Worm (Caenorhabditis elegans) whole organism, L2 larva: ENCODE data around the gene F09A5.2.
A peak's percentile ranks its signal among the peaks of the same experiment; 100 is the strongest.

Experiments
- C34F6.9 ChIP-seq: fragments of 150-350 bp; optimal IDR thresholded peaks from 2 replicates; lab custom pipeline; 2014; ENCODE audit warnings: missing biosample characterization, missing genetic modification characterization
- F13H6.1 ChIP-seq: sonication (generic microtip); optimal IDR thresholded peaks from 2 replicates; lab custom pipeline; 2016; ENCODE audit warnings: missing genetic modification characterization, missing compliant biosample characterization
- R02D3.7 ChIP-seq: fragments of 150-350 bp; optimal IDR thresholded peaks from 2 replicates; lab custom pipeline; 2014; ENCODE audit warnings: missing biosample characterization, missing genetic modification characterization
- Y55F3AM.14 ChIP-seq: fragments of 200-800 bp; sonication (Bioruptor generic); optimal IDR thresholded peaks from 2 replicates; lab custom pipeline; 2018; ENCODE audit warnings: mild to moderate bottlenecking, missing genetic modification characterization, missing compliant biosample characterization
- ZK546.5 ChIP-seq: sonication (generic microtip); optimal IDR thresholded peaks from 2 replicates; lab custom pipeline; 2017; ENCODE audit warnings: missing biosample characterization, missing genetic modification characterization
- blmp-1 ChIP-seq: sonication (generic microtip); optimal IDR thresholded peaks from 2 replicates; lab custom pipeline; 2017; ENCODE audit warnings: missing genetic modification characterization, mild to moderate bottlenecking, missing compliant biosample characterization, antibody characterized with exemption, moderate library complexity; ENCODE audit not compliant: insufficient read depth
- ceh-16 ChIP-seq: fragments of 150-350 bp; optimal IDR thresholded peaks from 2 replicates; lab custom pipeline; 2014; ENCODE audit warnings: missing biosample characterization, missing genetic modification characterization
- ceh-82 ChIP-seq: fragments of 150-350 bp; optimal IDR thresholded peaks from 2 replicates; lab custom pipeline; 2014; ENCODE audit warnings: missing biosample characterization, missing genetic modification characterization
- crh-2 ChIP-seq: sonication (generic microtip); optimal IDR thresholded peaks from 2 replicates; lab custom pipeline; 2017; ENCODE audit warnings: missing biosample characterization, missing genetic modification characterization
- dmd-4 ChIP-seq: sonication (generic microtip); optimal IDR thresholded peaks from 2 replicates; lab custom pipeline; 2017; ENCODE audit warnings: missing biosample characterization, missing genetic modification characterization
- elt-1 ChIP-seq: fragments of 150-350 bp; optimal IDR thresholded peaks from 2 replicates; lab custom pipeline; 2014; ENCODE audit warnings: missing biosample characterization, missing genetic modification characterization
- elt-3 ChIP-seq: sonication (generic microtip); optimal IDR thresholded peaks from 2 replicates; lab custom pipeline; 2017; ENCODE audit warnings: missing biosample characterization, missing genetic modification characterization
- fos-1 ChIP-seq: fragments of 150-350 bp; optimal IDR thresholded peaks from 2 replicates; lab custom pipeline; 2014; ENCODE audit warnings: missing biosample characterization, missing genetic modification characterization
- gmeb-1 ChIP-seq: fragments of 150-350 bp; optimal IDR thresholded peaks from 2 replicates; lab custom pipeline; 2014; ENCODE audit warnings: missing biosample characterization, missing genetic modification characterization
- lin-11 ChIP-seq: fragments of 150-350 bp; sonication (generic microtip); optimal IDR thresholded peaks from 2 replicates; lab custom pipeline; 2014; ENCODE audit warnings: missing biosample characterization, missing genetic modification characterization, inconsistent platforms, mixed read lengths
- lin-13 ChIP-seq: fragments of 150-350 bp; optimal IDR thresholded peaks from 2 replicates; lab custom pipeline; 2014; ENCODE audit warnings: missing biosample characterization, missing genetic modification reagents, missing genetic modification characterization
- lin-39 ChIP-seq: fragments of 150-350 bp; optimal IDR thresholded peaks from 2 replicates; lab custom pipeline; 2014; ENCODE audit warnings: missing biosample characterization, missing genetic modification reagents, missing genetic modification characterization
- lsy-2 ChIP-seq, 2 experiments: fragments of 150-350 bp in 1 of 2; sonication (generic microtip) in 1 of 2; optimal IDR thresholded peaks; 2 replicates each; lab custom pipeline; 2014 to 2017; ENCODE audit warnings: missing biosample characterization in 2 of 2, missing genetic modification characterization in 2 of 2
- mab-5 ChIP-seq: fragments of 150-350 bp; optimal IDR thresholded peaks from 2 replicates; lab custom pipeline; 2014; ENCODE audit warnings: missing biosample characterization, missing genetic modification characterization
- mdl-1 ChIP-seq, 2 experiments: fragments of 150-350 bp in 1 of 2; sonication (generic microtip) in 1 of 2; optimal IDR thresholded peaks; 2 replicates each; lab custom pipeline; 2017; ENCODE audit warnings: missing biosample characterization in 2 of 2, missing genetic modification characterization in 2 of 2
- nhr-10 ChIP-seq: sonication (generic microtip); optimal IDR thresholded peaks from 2 replicates; lab custom pipeline; 2017; ENCODE audit warnings: missing biosample characterization, missing genetic modification characterization
- nhr-12 ChIP-seq: fragments of 150-350 bp; optimal IDR thresholded peaks from 2 replicates; lab custom pipeline; 2014; ENCODE audit warnings: missing biosample characterization, missing genetic modification characterization
- nhr-129 ChIP-seq: fragments of 150-350 bp; optimal IDR thresholded peaks from 2 replicates; lab custom pipeline; 2014; ENCODE audit warnings: missing biosample characterization, missing genetic modification characterization
- nhr-21 ChIP-seq: fragments of 150-350 bp; optimal IDR thresholded peaks from 2 replicates; lab custom pipeline; 2014; ENCODE audit warnings: missing biosample characterization, missing genetic modification characterization
- nhr-23 ChIP-seq: fragments of 150-350 bp; optimal IDR thresholded peaks from 2 replicates; lab custom pipeline; 2014; ENCODE audit warnings: missing biosample characterization, missing genetic modification reagents, missing genetic modification characterization
- nhr-237 ChIP-seq: fragments of 150-350 bp; optimal IDR thresholded peaks from 2 replicates; lab custom pipeline; 2014; ENCODE audit warnings: missing biosample characterization, missing genetic modification characterization
- nhr-25 ChIP-seq: fragments of 150-350 bp; sonication (generic microtip); optimal IDR thresholded peaks from 3 replicates; lab custom pipeline; 2014; ENCODE audit warnings: missing biosample characterization, missing genetic modification characterization
- nhr-6 ChIP-seq: fragments of 150-350 bp; optimal IDR thresholded peaks from 2 replicates; lab custom pipeline; 2014; ENCODE audit warnings: missing biosample characterization, missing genetic modification characterization
- nhr-77 ChIP-seq: fragments of 150-350 bp; optimal IDR thresholded peaks from 2 replicates; lab custom pipeline; 2014; ENCODE audit warnings: missing biosample characterization, missing genetic modification characterization
- peb-1 ChIP-seq: fragments of 150-350 bp; optimal IDR thresholded peaks from 2 replicates; lab custom pipeline; 2014; ENCODE audit warnings: missing biosample characterization, missing genetic modification characterization
- sem-4 ChIP-seq: fragments of 150-350 bp; optimal IDR thresholded peaks from 2 replicates; lab custom pipeline; 2014; ENCODE audit warnings: missing biosample characterization, missing genetic modification reagents, missing genetic modification characterization
- skn-1 ChIP-seq: sonication (generic microtip); optimal IDR thresholded peaks from 2 replicates; lab custom pipeline; 2017; ENCODE audit warnings: missing biosample characterization, missing genetic modification characterization
- sma-3 ChIP-seq: sonication (generic microtip); optimal IDR thresholded peaks from 2 replicates; lab custom pipeline; 2016; ENCODE audit warnings: missing genetic modification reagents, missing genetic modification characterization, missing compliant biosample characterization
- sma-9 ChIP-seq, 2 experiments: fragments of 150-350 bp in 1 of 2; sonication (generic microtip) in 1 of 2; optimal IDR thresholded peaks; 2 replicates each; lab custom pipeline; 2014 to 2016; ENCODE audit warnings: missing genetic modification characterization in 2 of 2, mild to moderate bottlenecking in 1 of 2, missing biosample characterization in 1 of 2, missing compliant biosample characterization in 1 of 2, missing genetic modification reagents in 1 of 2, moderate library complexity in 1 of 2
- snpc-4 ChIP-seq: fragments of 150-350 bp; optimal IDR thresholded peaks from 2 replicates; lab custom pipeline; 2014; ENCODE audit warnings: missing biosample characterization, missing genetic modification characterization
- unc-39 ChIP-seq: fragments of 150-350 bp; optimal IDR thresholded peaks from 2 replicates; lab custom pipeline; 2014; ENCODE audit warnings: missing biosample characterization, missing genetic modification characterization
- unc-62 ChIP-seq: fragments of 150-350 bp; optimal IDR thresholded peaks from 2 replicates; lab custom pipeline; 2014; ENCODE audit warnings: missing biosample characterization, missing genetic modification reagents, missing genetic modification characterization
- ztf-1 ChIP-seq: fragments of 200-800 bp; sonication (Bioruptor generic); conservative IDR thresholded peaks from 2 replicates; pipeline ENCODE4 v1.3.6; 2022; ENCODE audit warnings: missing genetic modification characterization, missing compliant biosample characterization
- ztf-11 ChIP-seq: sonication (generic microtip); optimal IDR thresholded peaks from 2 replicates; lab custom pipeline; 2017; ENCODE audit warnings: missing biosample characterization, missing genetic modification characterization
- ztf-4 ChIP-seq: fragments of 150-350 bp; optimal IDR thresholded peaks from 2 replicates; lab custom pipeline; 2014; ENCODE audit warnings: missing biosample characterization, missing genetic modification characterization

The F09A5.2 gene

DNA sequence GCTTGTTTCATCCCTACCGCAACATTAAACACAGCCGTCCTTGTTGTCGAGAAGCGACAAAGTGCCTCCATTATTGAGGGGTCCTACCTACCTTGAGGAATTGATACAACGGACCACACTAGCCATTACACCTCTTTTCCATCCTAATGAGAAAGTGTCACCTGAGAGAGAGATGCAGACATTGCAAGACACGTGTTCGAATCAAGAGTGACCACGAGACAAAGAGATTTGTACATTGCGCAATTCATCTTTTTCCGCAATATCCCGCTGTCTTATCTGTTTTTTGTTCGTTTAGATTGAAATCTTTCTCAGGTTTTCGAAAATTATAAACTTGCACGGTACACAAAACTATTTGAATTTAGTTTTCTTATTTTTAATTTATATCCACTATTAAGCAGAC lies 34.2 kb downstream of the F09A5.2 start:
- no peak for TF ChIP-seq ceh-82 (tag; lab: Kevin White, UChicago)
- no peak for TF ChIP-seq lin-11
- no peak for TF ChIP-seq nhr-10 (tag; lab: Kevin White, UChicago)
- TF ChIP-seq nhr-77 (tag; lab: Kevin White, UChicago) = no peak
- no peak for TF ChIP-seq nhr-23
- no peak for TF ChIP-seq gmeb-1 (tag; lab: Kevin White, UChicago)
- TF ChIP-seq dmd-4 (tag; lab: Kevin White, UChicago) = no peak
- TF ChIP-seq nhr-21 (tag; lab: Kevin White, UChicago) = peak; percentile 66
- TF ChIP-seq ztf-11 = no peak
- no peak for TF ChIP-seq unc-39
- TF ChIP-seq sem-4 (tag; lab: Kevin White, UChicago) = peak; percentile 57
- TF ChIP-seq sma-3 (GFP tag; lab: Kevin White, UChicago) = no peak
- TF ChIP-seq nhr-6 (tag; lab: Kevin White, UChicago) = peak; percentile 34
- peak; percentile 46 for TF ChIP-seq nhr-25 (tag; lab: Kevin White, UChicago)
- peak; percentile 38 for TF ChIP-seq elt-1 (tag; lab: Kevin White, UChicago)
- peak; percentile 57 to 68 for TF ChIP-seq mdl-1 (tag; optimal IDR thresholded peaks at IDR 0.05; lab: Kevin White, UChicago)
- TF ChIP-seq snpc-4 (tag; lab: Kevin White, UChicago) = no peak
- no peak for TF ChIP-seq ZK546.5
- no peak for TF ChIP-seq lin-39 (tag; lab: Kevin White, UChicago)
- TF ChIP-seq blmp-1 (tag; lab: Kevin White, UChicago) = peak; percentile 1
- TF ChIP-seq nhr-129 (tag; lab: Kevin White, UChicago) = peak; percentile 93
- peak; percentile 48 for TF ChIP-seq F13H6.1 (tag; lab: Kevin White, UChicago)
- no peak for TF ChIP-seq R02D3.7 (tag; lab: Kevin White, UChicago)
- peak; percentile 69 for TF ChIP-seq C34F6.9 (tag; lab: Kevin White, UChicago)
- TF ChIP-seq skn-1 (tag; lab: Kevin White, UChicago) = no peak
- peak; percentile 72 for TF ChIP-seq sma-9 (GFP tag; optimal IDR thresholded peaks at IDR 0.05; lab: Kevin White, UChicago)
- TF ChIP-seq sma-9 (tag; optimal IDR thresholded peaks at IDR 0.05; lab: Kevin White, UChicago) = no peak
- no peak for TF ChIP-seq nhr-12 (tag; lab: Kevin White, UChicago)
- peak; percentile 11 for TF ChIP-seq ztf-4
- no peak for TF ChIP-seq elt-3 (tag; lab: Kevin White, UChicago)
- peak; percentile 17 for TF ChIP-seq crh-2 (tag; lab: Kevin White, UChicago)
- peak in 1 of 2 experiments; percentile 44 for TF ChIP-seq lsy-2 (tag; optimal IDR thresholded peaks at IDR 0.05; lab: Kevin White, UChicago)
- peak; percentile 12 for TF ChIP-seq fos-1 (tag; lab: Kevin White, UChicago)
- TF ChIP-seq lin-13 (GFP tag; lab: Kevin White, UChicago) = no peak
- TF ChIP-seq Y55F3AM.14 (GFP tag; lab: Kevin White, UChicago) = no peak
- no peak for TF ChIP-seq ztf-1

DNA sequence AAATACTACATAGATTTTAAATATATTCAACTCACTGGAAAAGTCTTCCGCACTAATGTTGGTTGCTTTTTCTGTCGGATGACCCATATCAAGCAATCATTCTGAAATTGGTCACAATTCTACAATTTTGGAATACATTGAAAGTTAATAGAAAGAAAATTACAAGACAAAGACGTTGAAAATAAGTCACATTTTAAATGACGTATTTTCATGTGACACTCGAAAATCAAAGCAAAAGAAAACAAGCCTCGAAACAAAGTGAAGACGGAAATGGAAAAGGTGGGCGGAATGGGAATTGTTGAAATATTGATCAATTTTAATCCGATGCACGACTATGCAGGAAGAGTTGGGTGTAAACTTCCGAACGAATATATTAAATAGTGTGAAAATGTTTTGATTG lies 35.1 kb downstream of the F09A5.2 start, which contains the start of gene mob-2:
Gene mob-2 (minus strand): TSS at position 101 of the 400 bp plus-strand sequence.
- TF ChIP-seq nhr-237 (tag; lab: Kevin White, UChicago) = no peak
- no peak for TF ChIP-seq mab-5
- no peak for TF ChIP-seq ceh-16
- TF ChIP-seq F13H6.1 (tag; lab: Kevin White, UChicago) = no peak
- TF ChIP-seq elt-1 (tag; lab: Kevin White, UChicago) = no peak
- TF ChIP-seq nhr-23 = no peak
- TF ChIP-seq, all 48 proteins: peak for 0

DNA sequence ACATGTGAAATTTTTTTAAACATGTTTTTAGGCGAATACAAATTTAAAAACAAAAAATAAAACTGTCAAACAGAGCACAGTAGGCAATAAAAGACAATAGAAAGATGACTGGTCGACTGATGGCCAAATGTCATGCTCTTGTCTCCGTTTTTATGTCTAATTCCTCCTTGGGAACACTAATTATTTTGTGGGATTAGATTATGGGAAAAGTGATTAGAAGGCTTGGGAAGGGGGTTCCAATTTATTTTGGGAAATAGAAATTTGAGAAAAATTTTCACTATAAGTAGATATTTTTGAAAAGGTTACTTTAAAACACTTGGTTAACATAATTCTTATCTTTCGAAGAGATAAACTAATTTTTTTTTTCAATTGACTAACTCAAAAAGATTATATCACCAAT lies 35.9 kb downstream of the F09A5.2 start:
- TF ChIP-seq C34F6.9 (tag; lab: Kevin White, UChicago) = no peak
- TF ChIP-seq nhr-10 (tag; lab: Kevin White, UChicago) = no peak
- no peak for TF ChIP-seq peb-1 (tag; lab: Kevin White, UChicago)
- TF ChIP-seq nhr-12 (tag; lab: Kevin White, UChicago) = no peak
- TF ChIP-seq skn-1 (tag; lab: Kevin White, UChicago) = no peak
- no peak for TF ChIP-seq unc-62 (GFP tag; lab: Kevin White, UChicago)
- no peak for TF ChIP-seq ztf-11
- no peak for TF ChIP-seq nhr-6 (tag; lab: Kevin White, UChicago)
- TF ChIP-seq, all 48 proteins: peak for 0
